Worm (Caenorhabditis elegans) whole organism, L2 larva: ENCODE measurements around the gene ZK1290.15.

Experiments used
- C34F6.9 ChIP-seq: fragments of 150-350 bp; optimal IDR thresholded peaks from 2 replicates; lab custom pipeline; 2014; ENCODE audit warnings: missing biosample characterization, missing genetic modification characterization
- Y55F3AM.14 ChIP-seq: fragments of 200-800 bp; sonication (Bioruptor generic); optimal IDR thresholded peaks from 2 replicates; lab custom pipeline; 2018; ENCODE audit warnings: mild to moderate bottlenecking, missing genetic modification characterization, missing compliant biosample characterization
- aly-2 ChIP-seq: fragments of 150-350 bp; optimal IDR thresholded peaks from 2 replicates; lab custom pipeline; 2014; ENCODE audit warnings: missing biosample characterization, missing genetic modification characterization
- ama-1 ChIP-seq: fragments of 150-350 bp; optimal IDR thresholded peaks from 2 replicates; lab custom pipeline; 2018; ENCODE audit warnings: inconsistent platforms
- blmp-1 ChIP-seq: sonication (generic microtip); optimal IDR thresholded peaks from 2 replicates; lab custom pipeline; 2017; ENCODE audit warnings: missing genetic modification characterization, mild to moderate bottlenecking, missing compliant biosample characterization, antibody characterized with exemption, moderate library complexity; ENCODE audit not compliant: insufficient read depth
- ceh-16 ChIP-seq: fragments of 150-350 bp; optimal IDR thresholded peaks from 2 replicates; lab custom pipeline; 2014; ENCODE audit warnings: missing biosample characterization, missing genetic modification characterization
- ceh-82 ChIP-seq: fragments of 150-350 bp; optimal IDR thresholded peaks from 2 replicates; lab custom pipeline; 2014; ENCODE audit warnings: missing biosample characterization, missing genetic modification characterization
- crh-2 ChIP-seq: sonication (generic microtip); optimal IDR thresholded peaks from 2 replicates; lab custom pipeline; 2017; ENCODE audit warnings: missing biosample characterization, missing genetic modification characterization
- dmd-4 ChIP-seq: sonication (generic microtip); optimal IDR thresholded peaks from 2 replicates; lab custom pipeline; 2017; ENCODE audit warnings: missing biosample characterization, missing genetic modification characterization
- elt-1 ChIP-seq: fragments of 150-350 bp; optimal IDR thresholded peaks from 2 replicates; lab custom pipeline; 2014; ENCODE audit warnings: missing biosample characterization, missing genetic modification characterization
- fos-1 ChIP-seq: fragments of 150-350 bp; optimal IDR thresholded peaks from 2 replicates; lab custom pipeline; 2014; ENCODE audit warnings: missing biosample characterization, missing genetic modification characterization
- gmeb-1 ChIP-seq: fragments of 150-350 bp; optimal IDR thresholded peaks from 2 replicates; lab custom pipeline; 2014; ENCODE audit warnings: missing biosample characterization, missing genetic modification characterization
- lin-11 ChIP-seq: fragments of 150-350 bp; sonication (generic microtip); optimal IDR thresholded peaks from 2 replicates; lab custom pipeline; 2014; ENCODE audit warnings: missing biosample characterization, missing genetic modification characterization, inconsistent platforms, mixed read lengths
- lin-39 ChIP-seq: fragments of 150-350 bp; optimal IDR thresholded peaks from 2 replicates; lab custom pipeline; 2014; ENCODE audit warnings: missing biosample characterization, missing genetic modification reagents, missing genetic modification characterization
- lsy-2 ChIP-seq, 2 experiments: fragments of 150-350 bp in 1 of 2; sonication (generic microtip) in 1 of 2; optimal IDR thresholded peaks; 2 replicates each; lab custom pipeline; 2014 to 2017; ENCODE audit warnings: missing biosample characterization in 2 of 2, missing genetic modification characterization in 2 of 2
- mab-5 ChIP-seq: fragments of 150-350 bp; optimal IDR thresholded peaks from 2 replicates; lab custom pipeline; 2014; ENCODE audit warnings: missing biosample characterization, missing genetic modification characterization
- mbf-1 ChIP-seq: sonication (generic microtip); optimal IDR thresholded peaks from 2 replicates; lab custom pipeline; 2017; ENCODE audit warnings: missing biosample characterization, missing genetic modification characterization
- mdl-1 ChIP-seq, 2 experiments: fragments of 150-350 bp in 1 of 2; sonication (generic microtip) in 1 of 2; optimal IDR thresholded peaks; 2 replicates each; lab custom pipeline; 2017; ENCODE audit warnings: missing biosample characterization in 2 of 2, missing genetic modification characterization in 2 of 2
- nhr-10 ChIP-seq: sonication (generic microtip); optimal IDR thresholded peaks from 2 replicates; lab custom pipeline; 2017; ENCODE audit warnings: missing biosample characterization, missing genetic modification characterization
- nhr-11 ChIP-seq: fragments of 150-350 bp; optimal IDR thresholded peaks from 2 replicates; lab custom pipeline; 2014; ENCODE audit warnings: missing biosample characterization, missing genetic modification characterization
- nhr-12 ChIP-seq: fragments of 150-350 bp; optimal IDR thresholded peaks from 2 replicates; lab custom pipeline; 2014; ENCODE audit warnings: missing biosample characterization, missing genetic modification characterization
- nhr-129 ChIP-seq: fragments of 150-350 bp; optimal IDR thresholded peaks from 2 replicates; lab custom pipeline; 2014; ENCODE audit warnings: missing biosample characterization, missing genetic modification characterization
- nhr-21 ChIP-seq: fragments of 150-350 bp; optimal IDR thresholded peaks from 2 replicates; lab custom pipeline; 2014; ENCODE audit warnings: missing biosample characterization, missing genetic modification characterization
- nhr-23 ChIP-seq: fragments of 150-350 bp; optimal IDR thresholded peaks from 2 replicates; lab custom pipeline; 2014; ENCODE audit warnings: missing biosample characterization, missing genetic modification reagents, missing genetic modification characterization
- nhr-237 ChIP-seq: fragments of 150-350 bp; optimal IDR thresholded peaks from 2 replicates; lab custom pipeline; 2014; ENCODE audit warnings: missing biosample characterization, missing genetic modification characterization
- nhr-25 ChIP-seq: fragments of 150-350 bp; sonication (generic microtip); optimal IDR thresholded peaks from 3 replicates; lab custom pipeline; 2014; ENCODE audit warnings: missing biosample characterization, missing genetic modification characterization
- nhr-6 ChIP-seq: fragments of 150-350 bp; optimal IDR thresholded peaks from 2 replicates; lab custom pipeline; 2014; ENCODE audit warnings: missing biosample characterization, missing genetic modification characterization
- skn-1 ChIP-seq: sonication (generic microtip); optimal IDR thresholded peaks from 2 replicates; lab custom pipeline; 2017; ENCODE audit warnings: missing biosample characterization, missing genetic modification characterization
- sma-3 ChIP-seq: sonication (generic microtip); optimal IDR thresholded peaks from 2 replicates; lab custom pipeline; 2016; ENCODE audit warnings: missing genetic modification reagents, missing genetic modification characterization, missing compliant biosample characterization
- sma-9 ChIP-seq, 2 experiments: fragments of 150-350 bp in 1 of 2; sonication (generic microtip) in 1 of 2; optimal IDR thresholded peaks; 2 replicates each; lab custom pipeline; 2014 to 2016; ENCODE audit warnings: missing genetic modification characterization in 2 of 2, mild to moderate bottlenecking in 1 of 2, missing biosample characterization in 1 of 2, missing compliant biosample characterization in 1 of 2, missing genetic modification reagents in 1 of 2, moderate library complexity in 1 of 2
- unc-39 ChIP-seq: fragments of 150-350 bp; optimal IDR thresholded peaks from 2 replicates; lab custom pipeline; 2014; ENCODE audit warnings: missing biosample characterization, missing genetic modification characterization
- unc-62 ChIP-seq: fragments of 150-350 bp; optimal IDR thresholded peaks from 2 replicates; lab custom pipeline; 2014; ENCODE audit warnings: missing biosample characterization, missing genetic modification reagents, missing genetic modification characterization
- zag-1 ChIP-seq: fragments of 150-350 bp; optimal IDR thresholded peaks from 2 replicates; lab custom pipeline; 2014; ENCODE audit warnings: missing biosample characterization, missing genetic modification characterization
- ztf-1 ChIP-seq: fragments of 200-800 bp; sonication (Bioruptor generic); conservative IDR thresholded peaks from 2 replicates; pipeline ENCODE4 v1.3.6; 2022; ENCODE audit warnings: missing genetic modification characterization, missing compliant biosample characterization
- ztf-11 ChIP-seq: sonication (generic microtip); optimal IDR thresholded peaks from 2 replicates; lab custom pipeline; 2017; ENCODE audit warnings: missing biosample characterization, missing genetic modification characterization
- ztf-4 ChIP-seq: fragments of 150-350 bp; optimal IDR thresholded peaks from 2 replicates; lab custom pipeline; 2014; ENCODE audit warnings: missing biosample characterization, missing genetic modification characterization

Gene ZK1290.15

ce11 chrII:7505005-7505404 is 18.4 kb upstream of the ZK1290.15 start, which contains the start of gene C28F5.1:
C28F5.1 (plus strand) TSS chrII:7505305.
- TF ChIP-seq nhr-6 (no peak), lin-39 (tag; lab: Kevin White, UChicago) (no peak), zag-1 (tag; lab: Kevin White, UChicago) (no peak), mdl-1 (tag; optimal IDR thresholded peaks at IDR 0.05; lab: Kevin White, UChicago) (no peak), nhr-21 (tag; lab: Kevin White, UChicago) (no peak)

- TF ChIP-seq ztf-4 (tag; lab: Kevin White, UChicago) (no peak), nhr-12 (no peak)
Measured at ce11 chrII:7519221-7519620, 4.2 kb upstream of the ZK1290.15 start, which contains the start of gene glb-9. glb-9 (minus strand) TSS chrII:7519321.

ce11 chrII:7521420-7521819 is 2.0 kb upstream of the ZK1290.15 start:
- TF ChIP-seq zag-1 (tag; lab: Kevin White, UChicago) = no peak
- no peak for TF ChIP-seq unc-62 (GFP tag; lab: Kevin White, UChicago)
- TF ChIP-seq crh-2 (tag; lab: Kevin White, UChicago) = no peak
- TF ChIP-seq nhr-25 (tag; lab: Kevin White, UChicago) = no peak
- TF ChIP-seq Y55F3AM.14 = no peak
- TF ChIP-seq unc-39 (tag; lab: Kevin White, UChicago) = no peak
- no peak for TF ChIP-seq aly-2

DNA sequence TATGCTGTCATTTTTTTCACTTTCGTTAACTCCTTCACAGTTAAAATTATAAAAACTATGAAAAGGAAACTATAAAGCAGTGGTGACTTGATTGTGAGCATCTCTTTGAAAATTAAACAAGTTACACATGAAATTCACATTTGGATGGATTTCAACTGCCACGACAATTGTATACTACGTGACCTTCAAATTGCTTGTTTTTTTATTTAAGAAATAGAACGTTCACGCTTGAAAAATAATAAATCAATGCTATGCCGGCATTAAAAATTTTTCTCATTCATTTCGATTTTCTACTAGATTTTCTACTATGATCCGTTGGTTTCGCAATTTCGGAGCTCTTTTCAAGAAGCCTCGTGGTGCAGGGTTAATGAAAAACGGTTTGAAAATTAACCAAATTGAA is 2.1 kb downstream of the ZK1290.15 start, which contains the start of the genes ZK1290.7 and rnh-1.1:
Gene ZK1290.7, minus strand, starts transcription at position 101 of the 400 bp plus-strand sequence.
Gene rnh-1.1, plus strand, starts transcription at position 281 of the 400 bp plus-strand sequence.
- TF ChIP-seq sma-9 (GFP tag; optimal IDR thresholded peaks at IDR 0.05; lab: Kevin White, UChicago) = no peak
- TF ChIP-seq sma-9 (tag; optimal IDR thresholded peaks at IDR 0.05; lab: Kevin White, UChicago) = no peak
- TF ChIP-seq ceh-16 (tag; lab: Kevin White, UChicago) = no peak
- TF ChIP-seq ztf-4 (tag; lab: Kevin White, UChicago) = no peak
- TF ChIP-seq lin-11 (tag; lab: Kevin White, UChicago) = no peak
- no peak for TF ChIP-seq ama-1 (lab: Kevin White, UChicago)
- TF ChIP-seq ceh-82 (tag; lab: Kevin White, UChicago) = no peak
- TF ChIP-seq skn-1 = no peak
- TF ChIP-seq ztf-1 (GFP tag; lab: Robert Waterston, UW) = no peak
- TF ChIP-seq nhr-21 (tag; lab: Kevin White, UChicago) = no peak
- TF ChIP-seq C34F6.9 = no peak
- no peak for TF ChIP-seq gmeb-1 (tag; lab: Kevin White, UChicago)
- no peak for TF ChIP-seq nhr-237
- no peak for TF ChIP-seq Y55F3AM.14
- no peak for TF ChIP-seq lsy-2 (tag; optimal IDR thresholded peaks at IDR 0.05; lab: Kevin White, UChicago)
- TF ChIP-seq mdl-1 (tag; optimal IDR thresholded peaks at IDR 0.05; lab: Kevin White, UChicago) = no peak
- no peak for TF ChIP-seq mab-5 (tag; lab: Kevin White, UChicago)
- TF ChIP-seq nhr-10 = no peak
- TF ChIP-seq nhr-12 = no peak
- no peak for TF ChIP-seq mbf-1 (tag; lab: Kevin White, UChicago)

DNA sequence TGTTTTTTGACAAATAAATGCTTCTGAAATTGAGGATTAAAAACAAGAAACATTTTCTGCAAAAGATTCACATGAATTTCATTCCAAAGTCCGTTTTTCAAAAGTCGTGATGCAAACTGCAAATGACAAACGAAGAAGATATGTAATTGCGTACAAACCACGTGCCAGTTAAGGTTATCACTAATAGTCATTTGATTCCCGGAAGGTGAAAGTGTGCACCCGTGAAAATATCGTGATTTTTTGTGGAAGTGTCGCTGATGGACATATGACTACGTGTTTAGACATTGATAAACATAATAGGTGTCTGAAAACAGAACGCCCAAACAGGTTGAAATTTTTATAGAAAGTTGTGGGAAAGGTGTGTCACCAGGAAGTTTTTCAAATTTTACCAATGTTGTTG is 4.8 kb downstream of the ZK1290.15 start:
- TF ChIP-seq ztf-11 (tag; lab: Kevin White, UChicago) (no peak), nhr-129 (tag; lab: Kevin White, UChicago) (peak; percentile 71), blmp-1 (peak; percentile 87), nhr-25 (tag; lab: Kevin White, UChicago) (no peak), lin-39 (tag; lab: Kevin White, UChicago) (no peak), mab-5 (tag; lab: Kevin White, UChicago) (no peak), ztf-1 (GFP tag; lab: Robert Waterston, UW) (no peak), nhr-6 (no peak), nhr-21 (tag; lab: Kevin White, UChicago) (peak; percentile 83), nhr-23 (no peak), sma-3 (peak; percentile 93), elt-1 (no peak), dmd-4 (tag; lab: Kevin White, UChicago) (no peak), unc-39 (tag; lab: Kevin White, UChicago) (no peak), crh-2 (tag; lab: Kevin White, UChicago) (peak; percentile 76), sma-9 (GFP tag; optimal IDR thresholded peaks at IDR 0.05; lab: Kevin White, UChicago) (peak; percentile 98), sma-9 (tag; optimal IDR thresholded peaks at IDR 0.05; lab: Kevin White, UChicago) (no peak), gmeb-1 (tag; lab: Kevin White, UChicago) (peak; percentile 64), fos-1 (tag; lab: Kevin White, UChicago) (peak; percentile 66), lin-11 (tag; lab: Kevin White, UChicago) (no peak), nhr-11 (tag; lab: Kevin White, UChicago) (no peak), mdl-1 (tag; optimal IDR thresholded peaks at IDR 0.05; lab: Kevin White, UChicago) (peak in 1 of 2 experiments; percentile 53)
